Fruit fly (Drosophila melanogaster) whole organism, wandering third instar larva: ENCODE data around the gene CG3566.

ENCODE experiments used
- HLH106 ChIP-seq: fragments of 200-800 bp; optimal IDR thresholded peaks from 3 replicates; lab custom pipeline; 2019; ENCODE audit warnings: missing biosample characterization, mild to moderate bottlenecking, missing genetic modification characterization, moderate library complexity
- Hnf4 ChIP-seq: fragments of 200-800 bp; sonication (Bioruptor generic); optimal IDR thresholded peaks from 2 replicates; lab custom pipeline; 2016; ENCODE audit warnings: missing biosample characterization, mild to moderate bottlenecking, missing genetic modification characterization
- Myc ChIP-seq: fragments of >200 bp; optimal IDR thresholded peaks from 2 replicates; lab custom pipeline; 2017
- N ChIP-seq: fragments of >200 bp; optimal IDR thresholded peaks from 2 replicates; lab custom pipeline; 2018; ENCODE audit warnings: missing biosample characterization, missing external identifiers, missing genetic modification characterization
- br ChIP-seq: fragments of 200-800 bp; sonication (Bioruptor generic); optimal IDR thresholded peaks from 2 replicates; lab custom pipeline; 2016; ENCODE audit warnings: missing biosample characterization, missing genetic modification characterization
- ey ChIP-seq: fragments of 200-800 bp; sonication (Bioruptor generic); optimal IDR thresholded peaks from 2 replicates; lab custom pipeline; 2016; ENCODE audit warnings: missing biosample characterization, missing genetic modification characterization
- lola ChIP-seq: fragments of >200 bp; optimal IDR thresholded peaks from 2 replicates; lab custom pipeline; 2017; ENCODE audit warnings: missing biosample characterization, missing genetic modification characterization
- pan ChIP-seq: fragments of >200 bp; optimal IDR thresholded peaks from 2 replicates; lab custom pipeline; 2017
- psq ChIP-seq: fragments of 200-800 bp; sonication (Bioruptor generic); optimal IDR thresholded peaks from 3 replicates; lab custom pipeline; 2017; ENCODE audit warnings: missing biosample characterization, mild to moderate bottlenecking, missing genetic modification characterization, moderate library complexity
- rgr ChIP-seq: fragments of 200-800 bp; sonication (Bioruptor generic); optimal IDR thresholded peaks from 3 replicates; lab custom pipeline; 2016; ENCODE audit warnings: missing biosample characterization, mild to moderate bottlenecking, missing genetic modification characterization
- sage ChIP-seq: fragments of 200-800 bp; sonication (Bioruptor generic); optimal IDR thresholded peaks from 2 replicates; lab custom pipeline; 2016; ENCODE audit warnings: missing biosample characterization, mild to moderate bottlenecking, missing genetic modification characterization
- sv ChIP-seq: fragments of 200-800 bp; sonication (Bioruptor generic); optimal IDR thresholded peaks from 3 replicates; lab custom pipeline; 2016; ENCODE audit warnings: missing biosample characterization, missing genetic modification characterization
- woc ChIP-seq: sonication (Bioruptor generic); optimal IDR thresholded peaks from 2 replicates; lab custom pipeline; 2016; ENCODE audit warnings: missing biosample characterization, mild to moderate bottlenecking, missing genetic modification characterization

dm6 chrX:6283470-6283869, 6.9 kb upstream of the CG3566 start, which contains the start of gene CG11700:
- TF ChIP-seq sv (no peak), Hnf4 (GFP tag; lab: Kevin White, UChicago) (no peak), pan (lab: Kevin White, UChicago) (no peak), ey (GFP tag; lab: Kevin White, UChicago) (no peak), N (GFP tag; lab: Kevin White, UChicago) (no peak), rgr (GFP tag; lab: Kevin White, UChicago) (no peak), woc (GFP tag; lab: Kevin White, UChicago) (no peak), br (GFP tag; lab: Kevin White, UChicago) (no peak), Myc (lab: Kevin White, UChicago) (no peak), sage (GFP tag; lab: Kevin White, UChicago) (no peak), HLH106 (tag; lab: Kevin White, UChicago) (no peak), lola (no peak), psq (no peak)
